Worm (Caenorhabditis elegans) whole organism, L1 larva: ENCODE data around the gene fbxb-108.

Source experiments
- aly-2 ChIP-seq: fragments of 150-350 bp; optimal IDR thresholded peaks from 2 replicates; lab custom pipeline; 2014; ENCODE audit warnings: missing biosample characterization, missing genetic modification characterization
- ceh-82 ChIP-seq, 3 experiments: fragments of 150-350 bp in 1 of 3; sonication (generic microtip) in 2 of 3; optimal IDR thresholded peaks; 2 replicates each; lab custom pipeline; 2014 to 2017; ENCODE audit warnings: missing biosample characterization in 3 of 3, missing genetic modification characterization in 3 of 3
- egl-27 ChIP-seq, 2 experiments: fragments of 150-350 bp in 1 of 2; sonication (generic microtip); optimal IDR thresholded peaks; 3 replicates each; lab custom pipeline; 2017 to 2018; ENCODE audit warnings: missing biosample characterization in 2 of 2, missing genetic modification characterization in 2 of 2, missing genetic modification reagents in 2 of 2
- hlh-4 ChIP-seq: sonication (generic microtip); optimal IDR thresholded peaks from 2 replicates; lab custom pipeline; 2016; ENCODE audit warnings: mild to moderate bottlenecking, missing genetic modification characterization, missing compliant biosample characterization
- jun-1 ChIP-seq: fragments of 150-350 bp; optimal IDR thresholded peaks from 2 replicates; lab custom pipeline; 2014; ENCODE audit warnings: missing biosample characterization, missing genetic modification reagents, missing genetic modification characterization
- nhr-11 ChIP-seq: fragments of 150-350 bp; optimal IDR thresholded peaks from 2 replicates; lab custom pipeline; 2014; ENCODE audit warnings: missing biosample characterization, missing genetic modification characterization
- nhr-19 ChIP-seq: fragments of 200-800 bp; sonication (Bioruptor generic); conservative IDR thresholded peaks from 2 replicates; pipeline ENCODE4 v1.3.6; 2022; ENCODE audit warnings: missing genetic modification characterization, missing compliant biosample characterization
- nhr-28 ChIP-seq: fragments of 150-350 bp; optimal IDR thresholded peaks from 2 replicates; lab custom pipeline; 2014; ENCODE audit warnings: missing biosample characterization, missing genetic modification characterization
- nhr-77 ChIP-seq: fragments of 150-350 bp; optimal IDR thresholded peaks from 2 replicates; lab custom pipeline; 2014; ENCODE audit warnings: missing biosample characterization, missing genetic modification characterization
- snpc-4 ChIP-seq: fragments of 150-350 bp; optimal IDR thresholded peaks from 2 replicates; lab custom pipeline; 2014; ENCODE audit warnings: missing biosample characterization, missing genetic modification characterization

DNA sequence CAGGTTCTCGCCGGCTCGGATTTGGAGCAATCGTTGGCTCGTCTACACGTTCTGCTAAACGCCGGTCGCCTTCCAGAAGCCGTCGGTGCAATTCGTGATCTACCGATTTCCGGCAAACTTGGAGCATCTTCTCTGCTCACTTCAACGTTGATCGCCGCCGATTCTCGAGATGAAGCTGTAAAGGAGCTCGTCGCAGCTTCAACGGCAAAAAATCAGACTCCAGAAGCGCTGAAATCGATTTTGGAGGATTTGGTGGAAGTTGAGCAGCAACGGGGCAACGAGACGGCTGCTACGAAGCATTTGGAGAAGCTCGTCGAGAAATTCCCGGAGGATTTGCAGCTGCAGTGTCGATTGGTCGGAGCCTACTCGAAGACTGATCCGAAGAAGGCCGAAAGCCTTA, 26.9 kb downstream of the fbxb-108 start:
- TF ChIP-seq ceh-82 (tag; optimal IDR thresholded peaks at IDR 0.05; lab: Kevin White, UChicago) = no peak
- no peak for TF ChIP-seq nhr-77 (tag; lab: Kevin White, UChicago)
- TF ChIP-seq snpc-4 (tag; lab: Kevin White, UChicago) = no peak
- TF ChIP-seq hlh-4 = no peak
- TF ChIP-seq jun-1 = no peak
- no peak for TF ChIP-seq nhr-19
- TF ChIP-seq nhr-11 (tag; lab: Kevin White, UChicago) = no peak
- no peak for TF ChIP-seq egl-27 (tag; optimal IDR thresholded peaks at IDR 0.05; lab: Kevin White, UChicago)
- no peak for TF ChIP-seq aly-2 (tag; lab: Kevin White, UChicago)
- no peak for TF ChIP-seq nhr-28 (tag; lab: Kevin White, UChicago)
